Fruit fly (Drosophila melanogaster): ENCODE results near the gene Cox17.
A peak's percentile ranks its signal among the peaks of the same experiment; 100 is the strongest.

Gene Cox17

dm6 chrX:15085777-15086510 lies 1.4 kb upstream of the Cox17 start, which contains the start of the genes CG15027 and Dbct (continued):
- TF ChIP-seq pho (GFP tag; optimal IDR thresholded peaks at IDR 0.05) (peak; percentile 25), CG6791 (GFP tag; IDR thresholded peaks at IDR 0.05; ENCODE audit: partially characterized antibody) (peak; percentile 49; the same call in 2 of the 3 replicates)

dm6 chrX:15082681-15083080 lies 1.8 kb downstream of the Cox17 start, which contains the start of gene CG33178:
Gene CG33178, plus strand, starts transcription at chrX:15082827.
- TF ChIP-seq CG5180 (GFP tag; optimal IDR thresholded peaks at IDR 0.05) (no peak), ci (GFP tag; IDR thresholded peaks at IDR 0.05) (0 out of 3 replicates have a peak, but pooled peaks have one; percentile 6), NC2α (GFP tag; optimal IDR thresholded peaks at IDR 0.05) (no peak), sim (GFP tag; IDR thresholded peaks at IDR 0.05) (no peak), chinmo (GFP tag; IDR thresholded peaks at IDR 0.05; ENCODE audit: partially characterized antibody) (peak; percentile 80; the same call in 3 of the 4 replicates), CG34422 (GFP tag; IDR thresholded peaks at IDR 0.05) (no peak), bowl (GFP tag; IDR thresholded peaks at IDR 0.05) (no peak), CG14014 (GFP tag; IDR thresholded peaks at IDR 0.05) (no peak), bab2 (GFP tag; optimal IDR thresholded peaks at IDR 0.05) (no peak), Hr39 (optimal IDR thresholded peaks at IDR 0.05) (no peak), Hand (GFP tag; optimal IDR thresholded peaks at IDR 0.05) (no peak), CG12071 (GFP tag; optimal IDR thresholded peaks at IDR 0.05) (no peak), CG6175 (GFP tag; IDR thresholded peaks at IDR 0.05) (no peak), Hsf (GFP tag; optimal IDR thresholded peaks at IDR 0.05) (no peak), E2f2 (GFP tag; IDR thresholded peaks at IDR 0.05) (no peak), CG6683 (GFP tag; optimal IDR thresholded peaks at IDR 0.05) (no peak), CG10462 (GFP tag; optimal IDR thresholded peaks at IDR 0.05) (no peak), cato (GFP tag; optimal IDR thresholded peaks at IDR 0.05; ENCODE audit: borderline replicate concordance) (no peak), crol (GFP tag; IDR thresholded peaks at IDR 0.05) (no peak), Doc2 (GFP tag; IDR thresholded peaks at IDR 0.05) (no peak), CG15269 (tag; optimal IDR thresholded peaks at IDR 0.05) (no peak), NfI (GFP tag; optimal IDR thresholded peaks at IDR 0.05) (no peak), D (optimal IDR thresholded peaks at IDR 0.05) (no peak), D (GFP tag; optimal IDR thresholded peaks at IDR 0.05) (no peak), lola (GFP tag; optimal IDR thresholded peaks at IDR 0.05) (no peak), Med (GFP tag) (peak; percentile 61), Deaf1 (tag; optimal IDR thresholded peaks at IDR 0.05) (peak; percentile 17), cg (GFP tag; optimal IDR thresholded peaks at IDR 0.05) (no peak), CG31365 (tag; optimal IDR thresholded peaks at IDR 0.05) (no peak), Ets97D (GFP tag; optimal IDR thresholded peaks at IDR 0.05) (no peak), Bgb (GFP tag; IDR thresholded peaks at IDR 0.05; ENCODE audit: partially characterized antibody) (no peak), CG7963 (GFP tag; IDR thresholded peaks at IDR 0.05; ENCODE audit: partially characterized antibody) (no peak), CG1832 (GFP tag; optimal IDR thresholded peaks at IDR 0.05) (no peak), Bdp1 (GFP tag; optimal IDR thresholded peaks at IDR 0.05) (no peak), ranshi (GFP tag; IDR thresholded peaks at IDR 0.05) (no peak), Hr3 (GFP tag; optimal IDR thresholded peaks at IDR 0.05) (no peak), CG18262 (tag; optimal IDR thresholded peaks at IDR 0.05) (no peak), trem (tag; optimal IDR thresholded peaks at IDR 0.05) (no peak), sd (tag; optimal IDR thresholded peaks at IDR 0.05) (peak; percentile 49), org-1 (GFP tag; optimal IDR thresholded peaks at IDR 0.05) (no peak), CG10959 (GFP tag; IDR thresholded peaks at IDR 0.05) (no peak), YL-1 (GFP tag; optimal IDR thresholded peaks at IDR 0.05) (no peak), CG3726 (GFP tag; IDR thresholded peaks at IDR 0.05) (no peak), CG14050 (GFP tag; IDR thresholded peaks at IDR 0.05) (no peak), ken (GFP tag; IDR thresholded peaks at IDR 0.05) (no peak), zf30C (GFP tag; optimal IDR thresholded peaks at IDR 0.05) (no peak), CG6654 (GFP tag; optimal IDR thresholded peaks at IDR 0.05) (no peak)

Measured in whole organism, embryonic.